Fruit fly (Drosophila melanogaster) whole organism, embryonic: Measurements from ENCODE around the gene Sec22.

ENCODE experiments used
- ATbp ChIP-seq: fragments of 200-800 bp; sonication (Bioruptor generic); optimal IDR thresholded peaks from 2 replicates; lab custom pipeline; 2017; ENCODE audit warnings: missing biosample characterization, mild to moderate bottlenecking, missing genetic modification characterization, missing genetic modification reagents
- Blimp-1 ChIP-seq: fragments of 200-800 bp; sonication (Bioruptor generic); optimal IDR thresholded peaks from 3 replicates; lab custom pipeline; 2018; ENCODE audit warnings: missing biosample characterization, missing genetic modification characterization, mild to moderate bottlenecking, moderate library complexity, missing genetic modification reagents
- CG15269 ChIP-seq: fragments of 200-800 bp; sonication (Bioruptor generic); optimal IDR thresholded peaks from 2 replicates; lab custom pipeline; 2018; ENCODE audit warnings: missing biosample characterization, mild to moderate bottlenecking, missing genetic modification characterization, moderate library complexity
- CG15514 ChIP-seq: fragments of 200-800 bp; sonication (Bioruptor generic); optimal IDR thresholded peaks from 3 replicates; lab custom pipeline; 2017; ENCODE audit warnings: missing biosample characterization, missing genetic modification characterization, mild to moderate bottlenecking, moderate library complexity, missing genetic modification reagents
- CG18764 ChIP-seq: fragments of 200-800 bp; sonication (Bioruptor generic); optimal IDR thresholded peaks from 3 replicates; lab custom pipeline; 2016; ENCODE audit warnings: missing biosample characterization, missing genetic modification characterization
- CG2129 ChIP-seq: fragments of 200-800 bp; sonication (Bioruptor generic); IDR thresholded peaks from 2 replicates; pipeline ENCODE4 v1.3.6; 2022; ENCODE audit warnings: missing biosample characterization, missing genetic modification characterization; ENCODE audit not compliant: partially characterized antibody
- CG3847 ChIP-seq: fragments of 200-800 bp; sonication (Bioruptor generic); IDR thresholded peaks from 2 replicates; pipeline ENCODE4 v1.3.6; 2022; ENCODE audit warnings: missing biosample characterization, missing genetic modification characterization
- CG5180 ChIP-seq: fragments of 200-800 bp; sonication (Bioruptor generic); optimal IDR thresholded peaks from 3 replicates; lab custom pipeline; 2017; ENCODE audit warnings: missing biosample characterization, missing genetic modification characterization, mild to moderate bottlenecking, moderate library complexity, missing genetic modification reagents
- CG6765 ChIP-seq: fragments of 200-800 bp; sonication (Bioruptor generic); optimal IDR thresholded peaks from 3 replicates; lab custom pipeline; 2017; ENCODE audit warnings: missing biosample characterization, mild to moderate bottlenecking, missing genetic modification characterization
- CG7357 ChIP-seq: fragments of 200-800 bp; sonication (Bioruptor generic); IDR thresholded peaks from 3 replicates; pipeline ENCODE4 v1.3.6; 2022; ENCODE audit warnings: missing biosample characterization, missing genetic modification characterization
- CG7372 ChIP-seq: fragments of 200-800 bp; sonication (Bioruptor generic); IDR thresholded peaks from 2 replicates; pipeline ENCODE4 v1.3.6; 2022; ENCODE audit warnings: missing biosample characterization, missing genetic modification characterization
- CG7963 ChIP-seq: fragments of 200-800 bp; sonication (Bioruptor generic); IDR thresholded peaks from 3 replicates; pipeline ENCODE4 v1.3.6; 2022; ENCODE audit warnings: missing biosample characterization, missing genetic modification characterization; ENCODE audit not compliant: partially characterized antibody
- CG8281 ChIP-seq: fragments of 200-800 bp; sonication (Bioruptor generic); optimal IDR thresholded peaks from 2 replicates; lab custom pipeline; 2018; ENCODE audit warnings: missing biosample characterization, mild to moderate bottlenecking, missing genetic modification characterization, moderate library complexity
- CG8290 ChIP-seq, 3 experiments: fragments of 200-800 bp; sonication (Bioruptor generic); optimal IDR thresholded peaks; 2 replicates each; lab custom pipeline; 2016 to 2019; ENCODE audit warnings: missing biosample characterization in 3 of 3, missing genetic modification characterization in 3 of 3, mild to moderate bottlenecking in 2 of 3, moderate library complexity in 1 of 3
- Doc3 ChIP-seq: fragments of 200-800 bp; sonication (Bioruptor generic); IDR thresholded peaks from 3 replicates; pipeline ENCODE4 v1.3.6; 2022; ENCODE audit warnings: missing biosample characterization, missing genetic modification characterization; ENCODE audit not compliant: partially characterized antibody
- Drgx ChIP-seq: fragments of 200-800 bp; sonication (Bioruptor generic); IDR thresholded peaks from 2 replicates; pipeline ENCODE4 v1.3.6; 2022; ENCODE audit warnings: missing biosample characterization, missing genetic modification characterization
- Elba2 ChIP-seq: fragments of 200-800 bp; sonication (Bioruptor generic); optimal IDR thresholded peaks from 3 replicates; lab custom pipeline; 2016; ENCODE audit warnings: missing biosample characterization, missing genetic modification characterization
- Hand ChIP-seq: fragments of 200-800 bp; sonication (Bioruptor generic); optimal IDR thresholded peaks from 2 replicates; lab custom pipeline; 2017; ENCODE audit warnings: mild to moderate bottlenecking, missing biosample characterization, missing genetic modification reagents, missing genetic modification characterization
- Hr39 ChIP-seq: fragments of >200 bp; optimal IDR thresholded peaks from 2 replicates; lab custom pipeline; 2017
- NfI ChIP-seq: fragments of 200-800 bp; sonication (Bioruptor generic); optimal IDR thresholded peaks from 3 replicates; lab custom pipeline; 2018; ENCODE audit warnings: missing biosample characterization, mild to moderate bottlenecking, missing genetic modification characterization, moderate library complexity
- Opbp ChIP-seq: fragments of 200-800 bp; sonication (Bioruptor generic); IDR thresholded peaks from 3 replicates; pipeline ENCODE4 v1.3.6; 2022; ENCODE audit warnings: missing biosample characterization, missing genetic modification characterization; ENCODE audit not compliant: partially characterized antibody
- Rfx ChIP-seq: fragments of 200-800 bp; sonication (Bioruptor generic); IDR thresholded peaks from 2 replicates; pipeline ENCODE4 v1.3.6; 2022; ENCODE audit warnings: missing biosample characterization, missing genetic modification characterization
- Sry-β ChIP-seq: fragments of 200-800 bp; sonication (Bioruptor generic); optimal IDR thresholded peaks from 2 replicates; lab custom pipeline; 2018; ENCODE audit warnings: missing biosample characterization, mild to moderate bottlenecking, missing genetic modification characterization, moderate library complexity
- Stat92E ChIP-seq, 3 experiments: fragments of >200 bp in 2 of 3; fragments of 200-800 bp in 1 of 3; sonication (Bioruptor generic) in 1 of 3; optimal IDR thresholded peaks; 2 replicates each; lab custom pipeline; 2017 to 2019; ENCODE audit warnings: missing biosample characterization in 3 of 3, missing genetic modification characterization in 3 of 3, mild to moderate bottlenecking in 1 of 3, moderate library complexity in 1 of 3
- chm ChIP-seq: fragments of 200-800 bp; sonication (Bioruptor generic); IDR thresholded peaks from 2 replicates; pipeline ENCODE4 v1.3.6; 2022; ENCODE audit warnings: missing biosample characterization, missing genetic modification characterization
- gce ChIP-seq: fragments of 200-800 bp; sonication (Bioruptor generic); IDR thresholded peaks from 3 replicates; pipeline ENCODE4 v1.3.6; 2022; ENCODE audit warnings: missing biosample characterization, missing genetic modification characterization
- gcm2 ChIP-seq: fragments of 200-800 bp; sonication (Bioruptor generic); optimal IDR thresholded peaks from 2 replicates; lab custom pipeline; 2016; ENCODE audit warnings: missing biosample characterization, missing genetic modification characterization
- gsb-n ChIP-seq: fragments of 200-800 bp; sonication (Bioruptor generic); optimal IDR thresholded peaks from 3 replicates; lab custom pipeline; 2018; ENCODE audit warnings: missing biosample characterization, mild to moderate bottlenecking, missing genetic modification characterization
- hb ChIP-seq: fragments of 200-800 bp; sonication (Bioruptor generic); IDR thresholded peaks from 3 replicates; pipeline ENCODE4 v1.3.6; 2022; ENCODE audit warnings: missing biosample characterization, missing genetic modification characterization; ENCODE audit not compliant: partially characterized antibody
- insv ChIP-seq, 2 experiments: fragments of 200-800 bp; sonication (Bioruptor generic); optimal IDR thresholded peaks; 3 replicates each; lab custom pipeline; 2016 to 2018; ENCODE audit warnings: missing biosample characterization in 2 of 2, missing genetic modification characterization in 2 of 2
- jing ChIP-seq: fragments of 200-800 bp; sonication (Bioruptor generic); optimal IDR thresholded peaks from 2 replicates; lab custom pipeline; 2018; ENCODE audit warnings: missing biosample characterization, mild to moderate bottlenecking, missing genetic modification characterization
- kay ChIP-seq: fragments of 200-800 bp; sonication (Bioruptor generic); optimal IDR thresholded peaks from 2 replicates; lab custom pipeline; 2016; ENCODE audit warnings: missing biosample characterization, missing genetic modification characterization
- otp ChIP-seq: fragments of 200-800 bp; sonication (Bioruptor generic); IDR thresholded peaks from 3 replicates; pipeline ENCODE4, ENCODE4 v1.3.6; 2022; ENCODE audit warnings: missing biosample characterization, missing genetic modification characterization
- pum ChIP-seq: fragments of 200-800 bp; sonication (Bioruptor generic); optimal IDR thresholded peaks from 2 replicates; lab custom pipeline; 2016; ENCODE audit warnings: missing biosample characterization, missing genetic modification characterization
- row ChIP-seq: fragments of 200-800 bp; sonication (Bioruptor generic); IDR thresholded peaks from 3 replicates; pipeline ENCODE4 v1.3.6; 2022; ENCODE audit warnings: missing biosample characterization, missing genetic modification characterization
- schlank ChIP-seq: fragments of 200-800 bp; sonication (Bioruptor generic); optimal IDR thresholded peaks from 2 replicates; lab custom pipeline; 2018; ENCODE audit warnings: missing biosample characterization, mild to moderate bottlenecking, missing genetic modification characterization
- sqz ChIP-seq: fragments of 200-800 bp; sonication (Bioruptor generic); optimal IDR thresholded peaks from 3 replicates; lab custom pipeline; 2018; ENCODE audit warnings: missing biosample characterization, mild to moderate bottlenecking, missing genetic modification characterization
- stwl ChIP-seq: fragments of 200-800 bp; sonication (Bioruptor generic); optimal IDR thresholded peaks from 3 replicates; lab custom pipeline; 2018; ENCODE audit warnings: missing biosample characterization, mild to moderate bottlenecking, missing genetic modification characterization, moderate library complexity
- sug ChIP-seq: fragments of 200-800 bp; optimal IDR thresholded peaks from 2 replicates; lab custom pipeline; 2019; ENCODE audit warnings: missing biosample characterization, mild to moderate bottlenecking, missing genetic modification characterization, moderate library complexity
- wdn ChIP-seq: fragments of 200-800 bp; sonication (Bioruptor generic); IDR thresholded peaks from 2 replicates; pipeline ENCODE4 v1.3.6; 2022; ENCODE audit warnings: missing biosample characterization, missing genetic modification characterization

Gene Sec22

dm6 chrX:769639-770124 lies 36.2 kb upstream of the Sec22 start, which contains the start of gene fz3 (continued):
- TF ChIP-seq row (GFP tag; lab: Robert Waterston, UW): peak; percentile 33; the same call in 1 of the 3 replicates
- no peak for TF ChIP-seq gcm2 (GFP tag; lab: Kevin White, UChicago)
- TF ChIP-seq Drgx: peak; percentile 54
- no peak for TF ChIP-seq CG6765
- peak; percentile 71 for TF ChIP-seq CG15514 (GFP tag; lab: Kevin White, UChicago)
- TF ChIP-seq CG3847 (GFP tag; lab: Robert Waterston, UW): no peak
- peak; percentile 89 for TF ChIP-seq Opbp (GFP tag; lab: Robert Waterston, UW)
- peak; percentile 21 for TF ChIP-seq sqz (GFP tag; lab: Kevin White, UChicago)
- TF ChIP-seq Elba2 (GFP tag; lab: Kevin White, UChicago): no peak
- peak; percentile 13 for TF ChIP-seq CG15269 (tag; lab: Kevin White, UChicago)
- no peak for TF ChIP-seq kay (GFP tag; lab: Kevin White, UChicago)
- peak; percentile 68; the same call in 1 of the 2 replicates for TF ChIP-seq chm
- TF ChIP-seq gce (GFP tag; lab: Robert Waterston, UW): no peak
- no peak for TF ChIP-seq Hand (GFP tag; lab: Kevin White, UChicago)
- TF ChIP-seq CG2129 (GFP tag; lab: Robert Waterston, UW): peak; percentile 55
- TF ChIP-seq CG7357 (GFP tag; lab: Robert Waterston, UW): no peak
- TF ChIP-seq Blimp-1 (GFP tag; lab: Kevin White, UChicago): peak; percentile 2
- no peak for TF ChIP-seq schlank
- TF ChIP-seq jing: no peak
- TF ChIP-seq Doc3 (GFP tag; lab: Robert Waterston, UW): peak; percentile 85
- peak; percentile 6 for TF ChIP-seq NfI
- no peak for TF ChIP-seq pum
- TF ChIP-seq hb (GFP tag; lab: Robert Waterston, UW): peak; percentile 75
- TF ChIP-seq sug (tag; lab: Kevin White, UChicago): peak; percentile 46
- no peak for TF ChIP-seq CG8290 (GFP tag; optimal IDR thresholded peaks at IDR 0.05; lab: Kevin White, UChicago)
- TF ChIP-seq CG8290 (tag; optimal IDR thresholded peaks at IDR 0.05; lab: Kevin White, UChicago): peak in 1 of 2 experiments; percentile 76
- no peak for TF ChIP-seq ATbp (GFP tag; lab: Kevin White, UChicago)
- TF ChIP-seq CG7372 (GFP tag; lab: Robert Waterston, UW): no peak
- TF ChIP-seq Rfx: peak; percentile 16; the same call in 1 of the 2 replicates
- peak in 1 of 3 experiments; percentile 39 for TF ChIP-seq Stat92E (GFP tag; optimal IDR thresholded peaks at IDR 0.05; lab: Kevin White, UChicago)
- peak; percentile 82 for TF ChIP-seq CG7963 (GFP tag; lab: Robert Waterston, UW)
- TF ChIP-seq stwl (tag; lab: Kevin White, UChicago): peak; percentile 72
- peak in 1 of 2 experiments; percentile 16 for TF ChIP-seq insv (GFP tag; optimal IDR thresholded peaks at IDR 0.05; lab: Kevin White, UChicago)
- no peak for TF ChIP-seq CG5180
- TF ChIP-seq Sry-β (GFP tag; lab: Kevin White, UChicago): peak; percentile 9
- no peak for TF ChIP-seq CG18764 (GFP tag; lab: Kevin White, UChicago)
- no peak for TF ChIP-seq gsb-n (tag; lab: Kevin White, UChicago)
- TF ChIP-seq Hr39 (lab: Kevin White, UChicago): no peak
- no peak for TF ChIP-seq wdn (GFP tag; lab: Robert Waterston, UW)
- TF ChIP-seq CG8281 (tag; lab: Kevin White, UChicago): no peak
- TF ChIP-seq otp: 0 out of 3 replicates have a peak, but pooled peaks have one; percentile 22
- TF ChIP-seq, all 482 proteins: peak for 144
